Fruit fly (Drosophila melanogaster): ENCODE data around the gene CG14089.

CG14089 gene

DNA sequence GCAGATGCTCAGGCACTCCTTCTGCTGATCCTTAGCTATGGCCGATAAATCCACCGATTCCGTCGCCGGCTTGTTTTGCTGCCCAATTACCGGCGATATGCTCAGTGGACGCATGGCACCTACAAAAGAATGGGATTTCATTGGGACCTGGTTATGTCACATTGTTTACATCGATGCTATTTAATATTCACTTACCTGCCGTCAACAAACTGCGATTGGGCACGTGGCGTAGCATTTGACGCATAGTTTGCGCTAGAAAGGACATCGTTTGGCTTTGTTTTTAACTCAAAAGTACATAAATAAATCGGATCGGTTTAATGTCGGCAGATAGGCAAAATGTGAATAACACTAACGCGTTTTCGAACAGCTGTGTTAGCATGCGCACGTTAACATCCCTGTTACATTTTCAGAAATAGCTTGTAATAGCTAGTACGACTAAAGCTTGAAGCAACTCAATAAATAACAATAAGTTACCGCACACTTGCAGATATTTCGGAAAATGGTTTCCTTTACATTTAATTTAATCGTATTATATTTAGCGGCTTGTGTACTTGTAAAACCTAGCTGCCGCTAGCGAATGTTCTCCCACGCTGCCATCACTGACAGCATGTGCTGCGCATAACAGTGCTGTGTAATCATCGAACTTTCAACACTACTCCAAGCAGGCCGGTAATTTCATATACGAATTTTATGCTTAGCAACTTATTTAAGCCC, 25.7 kb downstream of the CG14089 start, which contains the start of the genes mRpL21 and rept (continued):
- TF ChIP-seq lab (GFP tag; optimal IDR thresholded peaks at IDR 0.05) (peak; percentile 68), wek (GFP tag; optimal IDR thresholded peaks at IDR 0.05) (no peak), Ptx1 (GFP tag; IDR thresholded peaks at IDR 0.05) (peak; percentile 42; the same call in 1 of the 2 replicates), CG2712 (tag; optimal IDR thresholded peaks at IDR 0.05) (peak; percentile 35), CG11456 (GFP tag; IDR thresholded peaks at IDR 0.05) (peak; percentile 54; the same call in 1 of the 3 replicates), Jarid2 (GFP tag; optimal IDR thresholded peaks at IDR 0.05) (no peak), CG16813 (GFP tag; IDR thresholded peaks at IDR 0.05; ENCODE audit: partially characterized antibody) (no peak), lmd (GFP tag; IDR thresholded peaks at IDR 0.05) (peak; percentile 30; the same call in 1 of the 2 replicates), wdn (GFP tag; IDR thresholded peaks at IDR 0.05) (peak; percentile 16; the same call in 1 of the 2 replicates), Dbx (GFP tag; IDR thresholded peaks at IDR 0.05) (peak; percentile 59), NC2β (GFP tag; optimal IDR thresholded peaks at IDR 0.05) (peak; percentile 11), CG30403 (GFP tag; optimal IDR thresholded peaks at IDR 0.05) (peak; percentile 79), Ada2b (GFP tag; IDR thresholded peaks at IDR 0.05) (no peak), gem (tag; optimal IDR thresholded peaks at IDR 0.05) (peak; percentile 48), CG6813 (GFP tag; optimal IDR thresholded peaks at IDR 0.05) (no peak), prd (optimal IDR thresholded peaks at IDR 0.05) (no peak), prd (GFP tag; IDR thresholded peaks at IDR 0.05) (0 out of 3 replicates have a peak, but pooled peaks have one; percentile 27), CG34376 (GFP tag; optimal IDR thresholded peaks at IDR 0.05) (peak; percentile 29), p53 (GFP tag; optimal IDR thresholded peaks at IDR 0.05) (no peak), Drgx (GFP tag; IDR thresholded peaks at IDR 0.05) (no peak), Dp (GFP tag; optimal IDR thresholded peaks at IDR 0.05) (peak; percentile 42), CG15479 (GFP tag; optimal IDR thresholded peaks at IDR 0.05) (no peak), Dad (GFP tag; optimal IDR thresholded peaks at IDR 0.05) (peak; percentile 49), CG3838 (GFP tag; optimal IDR thresholded peaks at IDR 0.05) (no peak), CG8924 (tag; optimal IDR thresholded peaks at IDR 0.05) (peak; percentile 42), Nf-YA (GFP tag; IDR thresholded peaks at IDR 0.05) (no peak), CG10209 (GFP tag; optimal IDR thresholded peaks at IDR 0.05) (peak; percentile 40), crol (GFP tag; IDR thresholded peaks at IDR 0.05) (no peak), danr (GFP tag; IDR thresholded peaks at IDR 0.05) (no peak), Hr51 (GFP tag; optimal IDR thresholded peaks at IDR 0.05) (peak; percentile 29 to 70), Atf3 (GFP tag; optimal IDR thresholded peaks at IDR 0.05) (no peak), CG4617 (GFP tag; optimal IDR thresholded peaks at IDR 0.05; ENCODE audit: borderline replicate concordance) (peak; percentile 54), Taf1 (GFP tag; IDR thresholded peaks at IDR 0.05) (peak; percentile 44; the same call in 1 of the 2 replicates), CG3163 (GFP tag; optimal IDR thresholded peaks at IDR 0.05) (peak; percentile 53), CG9876 (GFP tag; optimal IDR thresholded peaks at IDR 0.05) (peak; percentile 32), peb (GFP tag; IDR thresholded peaks at IDR 0.05) (no peak), gro (GFP tag; optimal IDR thresholded peaks at IDR 0.05) (peak; percentile 58), CG34224 (GFP tag; IDR thresholded peaks at IDR 0.05; ENCODE audit: partially characterized antibody) (no peak), CG7271 (tag; optimal IDR thresholded peaks at IDR 0.05) (no peak), wor (GFP tag; IDR thresholded peaks at IDR 0.05) (no peak), CG7928 (GFP tag; optimal IDR thresholded peaks at IDR 0.05) (no peak), CG7357 (GFP tag; IDR thresholded peaks at IDR 0.05) (no peak), CG4707 (GFP tag; optimal IDR thresholded peaks at IDR 0.05) (no peak), CkIIα-i1 (GFP tag; IDR thresholded peaks at IDR 0.05) (no peak), stwl (tag; optimal IDR thresholded peaks at IDR 0.05) (peak; percentile 34), unc-4 (GFP tag; IDR thresholded peaks at IDR 0.05; ENCODE audit: partially characterized antibody) (no peak), z (GFP tag; IDR thresholded peaks at IDR 0.05) (no peak), sna (GFP tag; IDR thresholded peaks at IDR 0.05; ENCODE audit: partially characterized antibody) (no peak), ato (GFP tag; IDR thresholded peaks at IDR 0.05; ENCODE audit: partially characterized antibody) (no peak)
